Worm (Caenorhabditis elegans): ENCODE results near the gene tag-30.

DNA sequence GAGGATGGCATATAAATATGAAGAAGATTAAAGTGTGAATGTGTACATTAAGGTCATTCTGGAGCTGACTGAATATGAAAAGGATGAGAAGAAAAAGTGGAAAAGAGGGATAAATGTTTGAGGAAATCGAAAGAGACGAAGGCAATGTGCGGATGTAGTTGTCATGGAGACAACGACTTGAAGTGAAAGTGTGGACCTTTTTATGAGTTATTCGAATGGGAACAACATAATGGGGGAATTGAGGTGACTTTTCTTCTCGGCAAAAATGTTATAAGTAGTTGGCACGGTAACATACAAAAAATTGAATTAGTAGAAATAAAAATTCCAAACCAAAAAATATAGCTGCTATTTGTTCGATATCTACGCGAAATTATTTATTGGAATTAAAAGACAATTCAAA is 53.9 kb downstream of the tag-30 start, which contains the start of gene dyf-18:
- no peak for TF ChIP-seq ama-1 (optimal IDR thresholded peaks at IDR 0.05)
- TF ChIP-seq pes-1 (GFP tag; IDR thresholded peaks at IDR 0.05), result no peak
- no peak for TF ChIP-seq aly-1 (tag; optimal IDR thresholded peaks at IDR 0.05)
- no peak for TF ChIP-seq hmbx-1 (tag; optimal IDR thresholded peaks at IDR 0.05)
- no peak for TF ChIP-seq flt-1 (GFP tag; IDR thresholded peaks at IDR 0.05)
- no peak for TF ChIP-seq tbx-11 (GFP tag; IDR thresholded peaks at IDR 0.05)
- no peak for TF ChIP-seq F13C5.2 (tag; optimal IDR thresholded peaks at IDR 0.05)
- TF ChIP-seq tra-4 (tag; optimal IDR thresholded peaks at IDR 0.05), result no peak
- TF ChIP-seq ceh-36 (tag; optimal IDR thresholded peaks at IDR 0.05), result no peak

All from whole organism, early embryonic.